Worm (Caenorhabditis elegans) whole organism, L2 larva: ENCODE measurements around the gene W06H8.6.

Experiments used
- alr-1 ChIP-seq: fragments of 150-350 bp; optimal IDR thresholded peaks from 2 replicates; lab custom pipeline; 2014; ENCODE audit warnings: missing biosample characterization, missing genetic modification characterization
- aly-2 ChIP-seq: fragments of 150-350 bp; optimal IDR thresholded peaks from 2 replicates; lab custom pipeline; 2014; ENCODE audit warnings: missing biosample characterization, missing genetic modification characterization
- egl-27 ChIP-seq: sonication (generic microtip); optimal IDR thresholded peaks from 3 replicates; lab custom pipeline; 2017; ENCODE audit warnings: missing biosample characterization, missing genetic modification reagents, missing genetic modification characterization
- lin-13 ChIP-seq: fragments of 150-350 bp; optimal IDR thresholded peaks from 2 replicates; lab custom pipeline; 2014; ENCODE audit warnings: missing biosample characterization, missing genetic modification reagents, missing genetic modification characterization
- mdl-1 ChIP-seq, 2 experiments: fragments of 150-350 bp in 1 of 2; sonication (generic microtip) in 1 of 2; optimal IDR thresholded peaks; 2 replicates each; lab custom pipeline; 2017; ENCODE audit warnings: missing biosample characterization in 2 of 2, missing genetic modification characterization in 2 of 2
- nhr-10 ChIP-seq: sonication (generic microtip); optimal IDR thresholded peaks from 2 replicates; lab custom pipeline; 2017; ENCODE audit warnings: missing biosample characterization, missing genetic modification characterization
- unc-62 ChIP-seq: fragments of 150-350 bp; optimal IDR thresholded peaks from 2 replicates; lab custom pipeline; 2014; ENCODE audit warnings: missing biosample characterization, missing genetic modification reagents, missing genetic modification characterization

ce11 chrV:6227326-6228246, 776 bp upstream of the W06H8.6 start:
- TF ChIP-seq aly-2 (no peak), alr-1 (tag; lab: Kevin White, UChicago) (no peak), mdl-1 (tag; optimal IDR thresholded peaks at IDR 0.05; lab: Kevin White, UChicago) (peak; percentile 82 to 95), nhr-10 (tag; lab: Kevin White, UChicago) (peak; percentile 22), unc-62 (GFP tag; lab: Kevin White, UChicago) (peak; percentile 22), egl-27 (tag; lab: Kevin White, UChicago) (peak; percentile 95), lin-13 (GFP tag; lab: Kevin White, UChicago) (peak; percentile 91)
